Fruit fly (Drosophila melanogaster): ENCODE data around the gene CG4558.
A peak's percentile ranks its signal among the peaks of the same experiment; 100 is the strongest.

The CG4558 gene

dm6 chrX:6849178-6849956, at the start of gene CG4558, which contains the start of gene Cht11 (continued):
- TF ChIP-seq svp (GFP tag) (peak; percentile 92), CG11902 (GFP tag; optimal IDR thresholded peaks at IDR 0.05) (peak; percentile 66), ss (GFP tag; optimal IDR thresholded peaks at IDR 0.05) (peak; percentile 65 to 79), esn (GFP tag; optimal IDR thresholded peaks at IDR 0.05) (peak; percentile 91), pdm3 (GFP tag; optimal IDR thresholded peaks at IDR 0.05) (peak; percentile 88), Lpt (GFP tag; optimal IDR thresholded peaks at IDR 0.05) (peak; percentile 74), Met (GFP tag; optimal IDR thresholded peaks at IDR 0.05) (peak; percentile 87), Sox15 (GFP tag; optimal IDR thresholded peaks at IDR 0.05) (peak; percentile 74), CG7368 (GFP tag; optimal IDR thresholded peaks at IDR 0.05) (peak; percentile 60), net (GFP tag; optimal IDR thresholded peaks at IDR 0.05) (peak; percentile 83)

dm6 chrX:6800726-6801296, 48.8 kb upstream of the CG4558 start:
- TF ChIP-seq fkh (GFP tag; optimal IDR thresholded peaks at IDR 0.05) (peak; percentile 45), acj6 (GFP tag; optimal IDR thresholded peaks at IDR 0.05) (peak; percentile 39), CG3919 (GFP tag; optimal IDR thresholded peaks at IDR 0.05) (peak; percentile 18), OdsH (GFP tag; optimal IDR thresholded peaks at IDR 0.05) (peak; percentile 33), eg (GFP tag; IDR thresholded peaks at IDR 0.05) (0 out of 3 replicates have a peak, but pooled peaks have one; percentile 22), net (GFP tag; optimal IDR thresholded peaks at IDR 0.05) (peak; percentile 11), Met (GFP tag; optimal IDR thresholded peaks at IDR 0.05) (peak; percentile 43), dac (GFP tag; optimal IDR thresholded peaks at IDR 0.05) (no peak), Eip78C (GFP tag) (peak; percentile 76), achi (GFP tag; optimal IDR thresholded peaks at IDR 0.05) (peak; percentile 7), Hr4 (GFP tag; optimal IDR thresholded peaks at IDR 0.05) (peak; percentile 33), Smox (GFP tag; optimal IDR thresholded peaks at IDR 0.05) (peak; percentile 8), pdm3 (GFP tag; optimal IDR thresholded peaks at IDR 0.05) (peak; percentile 15), CG32006 (GFP tag; optimal IDR thresholded peaks at IDR 0.05) (peak; percentile 64), CG11294 (GFP tag; IDR thresholded peaks at IDR 0.05) (0 out of 2 replicates have a peak, but pooled peaks have one; percentile 10), dsx (GFP tag; optimal IDR thresholded peaks at IDR 0.05; ENCODE audit: poor library complexity, severe bottlenecking) (no peak), CG6854 (GFP tag; optimal IDR thresholded peaks at IDR 0.05) (no peak), lz (GFP tag; optimal IDR thresholded peaks at IDR 0.05) (peak; percentile 1), svp (GFP tag) (peak; percentile 74), CG31627 (GFP tag; optimal IDR thresholded peaks at IDR 0.05) (no peak), CG4318 (GFP tag; optimal IDR thresholded peaks at IDR 0.05) (no peak), esn (GFP tag; optimal IDR thresholded peaks at IDR 0.05) (peak; percentile 27), CG15336 (GFP tag; IDR thresholded peaks at IDR 0.05) (peak; percentile 33; the same call in 1 of the 2 replicates)

dm6 chrX:6802376-6803080, 47.0 kb upstream of the CG4558 start:
- TF ChIP-seq ss (GFP tag; optimal IDR thresholded peaks at IDR 0.05), result no peak
- TF ChIP-seq esn (GFP tag; optimal IDR thresholded peaks at IDR 0.05), result no peak
- peak; percentile 39 for TF ChIP-seq Eip78C (GFP tag)
- TF ChIP-seq eg (GFP tag; IDR thresholded peaks at IDR 0.05), result no peak
- no peak for TF ChIP-seq CG6792 (GFP tag; optimal IDR thresholded peaks at IDR 0.05)
- TF ChIP-seq OdsH (GFP tag; optimal IDR thresholded peaks at IDR 0.05), result no peak

DNA sequence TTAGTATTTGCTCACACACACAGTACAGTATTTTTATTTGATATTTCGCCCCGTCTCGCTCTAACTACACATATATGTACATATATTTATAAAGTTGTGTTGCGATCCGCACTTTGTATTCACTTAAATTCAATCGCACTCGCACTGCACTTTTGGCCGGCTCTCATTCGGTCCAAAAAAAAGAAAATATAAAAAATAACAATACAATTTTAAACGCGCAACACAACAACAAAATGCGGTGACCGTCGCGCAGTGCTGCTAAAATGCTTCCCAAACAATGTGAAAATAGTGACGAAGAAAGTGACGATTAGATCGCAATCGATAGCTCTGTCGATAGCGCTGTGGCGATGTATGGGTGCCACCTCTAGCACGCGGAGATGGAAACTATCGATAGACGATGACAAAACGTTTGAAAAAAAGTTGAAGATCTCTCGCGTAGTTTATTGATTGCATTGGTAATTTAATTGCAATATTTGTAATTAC, 46.2 kb upstream of the CG4558 start, which contains the start of the genes C3G and pod1:
TSS of gene C3G (minus strand) at position 282 of the 483 bp plus-strand sequence.
TSS of gene pod1 (plus strand) at position 373 of the 483 bp plus-strand sequence.
- TF ChIP-seq CG11294 (GFP tag; IDR thresholded peaks at IDR 0.05), result no peak
- TF ChIP-seq Hr4 (GFP tag; optimal IDR thresholded peaks at IDR 0.05), result peak; percentile 18
- no peak for TF ChIP-seq fd59A (GFP tag; optimal IDR thresholded peaks at IDR 0.05)
- TF ChIP-seq Met (GFP tag; optimal IDR thresholded peaks at IDR 0.05), result no peak
- peak; percentile 28 for TF ChIP-seq lz (GFP tag; optimal IDR thresholded peaks at IDR 0.05)
- no peak for TF ChIP-seq CG15336 (GFP tag; IDR thresholded peaks at IDR 0.05)
- peak; percentile 56 for TF ChIP-seq Sox102F (GFP tag; optimal IDR thresholded peaks at IDR 0.05)
- no peak for TF ChIP-seq CG6792 (GFP tag; optimal IDR thresholded peaks at IDR 0.05)
- TF ChIP-seq CG9139 (GFP tag; optimal IDR thresholded peaks at IDR 0.05), result no peak
- peak; percentile 9 for TF ChIP-seq dsx (GFP tag; optimal IDR thresholded peaks at IDR 0.05; ENCODE audit: poor library complexity, severe bottlenecking)
- peak; percentile 16 for TF ChIP-seq vri (GFP tag; optimal IDR thresholded peaks at IDR 0.05)
- peak; percentile 31 for TF ChIP-seq cyc (GFP tag; optimal IDR thresholded peaks at IDR 0.05)
- TF ChIP-seq CG1621 (tag; optimal IDR thresholded peaks at IDR 0.05), result no peak
- no peak for TF ChIP-seq Ets21C (GFP tag; optimal IDR thresholded peaks at IDR 0.05)
- TF ChIP-seq CG3919 (GFP tag; optimal IDR thresholded peaks at IDR 0.05), result peak; percentile 28
- no peak for TF ChIP-seq CG10669 (GFP tag; optimal IDR thresholded peaks at IDR 0.05)
- TF ChIP-seq Sox14 (GFP tag; optimal IDR thresholded peaks at IDR 0.05), result no peak
- TF ChIP-seq CG16779 (tag; optimal IDR thresholded peaks at IDR 0.05), result no peak
- TF ChIP-seq CG10631 (GFP tag; optimal IDR thresholded peaks at IDR 0.05), result no peak
- peak; percentile 15 for TF ChIP-seq Eip93F (GFP tag; optimal IDR thresholded peaks at IDR 0.05)
- TF ChIP-seq Lpt (GFP tag; optimal IDR thresholded peaks at IDR 0.05), result no peak

Data from whole organism, prepupa.